Worm (Caenorhabditis elegans): ENCODE measurements around the gene algn-9.

Gene algn-9

DNA sequence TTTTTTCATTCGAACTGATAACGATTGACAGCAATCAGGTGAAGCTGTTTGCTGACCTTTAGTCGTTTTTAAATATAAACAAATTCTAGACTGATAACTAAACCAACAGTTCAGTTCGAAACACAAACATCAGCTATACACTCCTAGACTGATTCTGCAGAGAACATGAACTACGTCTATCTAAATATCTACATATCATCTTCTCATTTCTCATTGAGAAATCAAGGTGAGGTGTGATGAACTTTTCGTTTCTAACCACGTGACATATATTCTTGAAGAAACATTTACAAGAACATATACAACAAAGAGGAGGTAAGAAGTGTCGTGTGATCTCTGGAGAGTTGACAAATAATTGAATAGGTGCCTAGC lies 26.9 kb upstream of the algn-9 start:
- TF ChIP-seq lin-13 (GFP tag; optimal IDR thresholded peaks at IDR 0.05) (peak; percentile 11), efl-1 (optimal IDR thresholded peaks at IDR 0.05) (peak in 1 of 2 experiments; percentile 26), efl-1 (GFP tag; optimal IDR thresholded peaks at IDR 0.05 in 1 of 2) (peak in 1 of 2 experiments; percentile 31), elt-3 (tag; optimal IDR thresholded peaks at IDR 0.05) (peak in 2 of 6 experiments; percentile 44 to 85), nhr-20 (tag; optimal IDR thresholded peaks at IDR 0.05) (peak; percentile 85), nhr-90 (tag; optimal IDR thresholded peaks at IDR 0.05; ENCODE audit: poor library complexity) (peak; percentile 72), nhr-47 (tag; optimal IDR thresholded peaks at IDR 0.05) (peak; percentile 41), mef-2 (tag; optimal IDR thresholded peaks at IDR 0.05) (no peak), ces-1 (GFP tag; optimal IDR thresholded peaks at IDR 0.05) (no peak), mdl-1 (tag; optimal IDR thresholded peaks at IDR 0.05) (peak in 1 of 2 experiments; percentile 47), lsy-2 (tag; optimal IDR thresholded peaks at IDR 0.05) (peak; percentile 41 to 67), nhr-85 (tag) (peak; percentile 97), rnt-1 (tag; optimal IDR thresholded peaks at IDR 0.05) (peak; percentile 13), ztf-4 (tag; optimal IDR thresholded peaks at IDR 0.05) (peak; percentile 21), xbp-1 (tag; optimal IDR thresholded peaks at IDR 0.05) (peak; percentile 30), snpc-4 (tag; optimal IDR thresholded peaks at IDR 0.05) (peak; percentile 26), dsc-1 (tag; optimal IDR thresholded peaks at IDR 0.05) (no peak), fkh-10 (GFP tag; optimal IDR thresholded peaks at IDR 0.05) (no peak), nhr-76 (tag; optimal IDR thresholded peaks at IDR 0.05) (no peak), pax-3 (tag; optimal IDR thresholded peaks at IDR 0.05) (peak; percentile 15), snu-23 (GFP tag; optimal IDR thresholded peaks at IDR 0.05) (peak; percentile 78), elt-2 (tag; optimal IDR thresholded peaks at IDR 0.05) (peak; percentile 22), irx-1 (tag; optimal IDR thresholded peaks at IDR 0.05) (peak; percentile 53), alr-1 (tag; optimal IDR thresholded peaks at IDR 0.05; ENCODE audit: borderline replicate concordance) (no peak), tlp-1 (tag; optimal IDR thresholded peaks at IDR 0.05) (no peak), blmp-1 (tag; optimal IDR thresholded peaks at IDR 0.05) (peak; percentile 79), nhr-71 (tag; optimal IDR thresholded peaks at IDR 0.05) (peak; percentile 92), swsn-7 (tag; optimal IDR thresholded peaks at IDR 0.05) (peak; percentile 37), dpl-1 (GFP tag; optimal IDR thresholded peaks at IDR 0.05) (peak; percentile 23 to 29 (median 28)), lir-3 (tag; optimal IDR thresholded peaks at IDR 0.05; ENCODE audit: poor library complexity) (peak; percentile 45), grh-1 (GFP tag; IDR thresholded peaks at IDR 0.05) (0 out of 2 replicates have a peak, but pooled peaks have one; percentile 28), aha-1 (tag; optimal IDR thresholded peaks at IDR 0.05) (no peak), tbx-2 (tag; optimal IDR thresholded peaks at IDR 0.05) (peak; percentile 52), fkh-8 (tag; optimal IDR thresholded peaks at IDR 0.05) (peak; percentile 8), ama-1 (optimal IDR thresholded peaks at IDR 0.05) (peak; percentile 67), lin-35 (GFP tag; optimal IDR thresholded peaks at IDR 0.05) (peak; percentile 30 to 77), mep-1 (tag; optimal IDR thresholded peaks at IDR 0.05) (peak; percentile 88), fos-1 (tag; optimal IDR thresholded peaks at IDR 0.05) (peak; percentile 15), C16A3.4 (tag; optimal IDR thresholded peaks at IDR 0.05) (peak; percentile 51), hlh-4 (tag; optimal IDR thresholded peaks at IDR 0.05) (no peak), nhr-19 (GFP tag; conservative IDR thresholded peaks at IDR 0.05) (peak; percentile 75), fkh-4 (tag; optimal IDR thresholded peaks at IDR 0.05; ENCODE audit: borderline replicate concordance) (no peak), skn-1 (tag; optimal IDR thresholded peaks at IDR 0.05) (peak; percentile 73), lin-14 (GFP tag; optimal IDR thresholded peaks at IDR 0.05) (peak; percentile 79)

DNA sequence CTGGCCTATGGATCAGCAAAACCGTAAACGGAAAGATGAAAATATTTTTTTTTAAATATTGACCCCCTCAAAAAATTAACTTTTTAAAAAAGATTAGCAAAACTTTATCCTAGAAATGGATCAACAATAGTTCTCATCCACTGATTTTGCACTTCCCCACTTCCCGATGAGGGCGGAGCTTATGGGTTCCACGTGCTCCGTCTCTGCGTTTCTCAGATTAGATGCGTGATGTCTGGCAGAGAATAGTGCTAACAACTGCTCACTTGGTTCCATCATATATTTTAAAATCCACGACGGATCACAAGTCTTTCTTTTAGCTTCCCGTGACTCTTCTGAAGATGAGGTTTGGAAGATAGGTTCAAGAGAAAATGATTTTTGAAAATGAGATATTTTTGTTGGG lies 25.8 kb upstream of the algn-9 start:
- TF ChIP-seq nhr-20 (tag; optimal IDR thresholded peaks at IDR 0.05) = no peak
- no peak for TF ChIP-seq ets-5 (GFP tag; IDR thresholded peaks at IDR 0.05)
- TF ChIP-seq ztf-4 (tag; optimal IDR thresholded peaks at IDR 0.05) = peak; percentile 14
- no peak for TF ChIP-seq lin-35 (GFP tag; optimal IDR thresholded peaks at IDR 0.05)
- no peak for TF ChIP-seq hlh-4 (tag; optimal IDR thresholded peaks at IDR 0.05)
- no peak for TF ChIP-seq nhr-12 (tag; optimal IDR thresholded peaks at IDR 0.05)
- TF ChIP-seq mab-9 (GFP tag; IDR thresholded peaks at IDR 0.05) = no peak
- no peak for TF ChIP-seq mef-2 (tag; optimal IDR thresholded peaks at IDR 0.05)
- TF ChIP-seq sup-37 (GFP tag; optimal IDR thresholded peaks at IDR 0.05) = no peak
- no peak for TF ChIP-seq ceh-8 (GFP tag; optimal IDR thresholded peaks at IDR 0.05)
- TF ChIP-seq egl-27 (tag; optimal IDR thresholded peaks at IDR 0.05) = no peak
- no peak for TF ChIP-seq unc-30 (tag; optimal IDR thresholded peaks at IDR 0.05)
- TF ChIP-seq C16A3.4 (tag; optimal IDR thresholded peaks at IDR 0.05) = no peak
- no peak for TF ChIP-seq lin-39 (tag; optimal IDR thresholded peaks at IDR 0.05)
- TF ChIP-seq lin-15B (tag; optimal IDR thresholded peaks at IDR 0.05) = no peak
- no peak for TF ChIP-seq blmp-1 (tag; optimal IDR thresholded peaks at IDR 0.05)
- no peak for TF ChIP-seq efl-3 (GFP tag; optimal IDR thresholded peaks at IDR 0.05)
- TF ChIP-seq fos-1 (tag; optimal IDR thresholded peaks at IDR 0.05) = no peak
- no peak for TF ChIP-seq ama-1 (optimal IDR thresholded peaks at IDR 0.05)
- no peak for TF ChIP-seq tbx-2 (tag; optimal IDR thresholded peaks at IDR 0.05)

Measured in whole organism, L1 larva.